Fruit fly (Drosophila melanogaster) Kc167 (cell line): ENCODE data around the gene Herp.

Source experiments
- Myc ChIP-seq: fragments of >200 bp; optimal IDR thresholded peaks from 2 replicates; lab custom pipeline; 2017; ENCODE audit warnings: missing external identifiers
- Sin3A ChIP-seq: fragments of >200 bp; optimal IDR thresholded peaks from 2 replicates; lab custom pipeline; 2018; ENCODE audit warnings: missing external identifiers
- h ChIP-seq: fragments of >200 bp; optimal IDR thresholded peaks from 3 replicates; lab custom pipeline; 2018; ENCODE audit warnings: missing external identifiers
- insv ChIP-seq: fragments of >200 bp; optimal IDR thresholded peaks from 3 replicates; lab custom pipeline; 2018; ENCODE audit warnings: missing external identifiers
- psq ChIP-seq: fragments of >200 bp; optimal IDR thresholded peaks from 2 replicates; lab custom pipeline; 2017; ENCODE audit warnings: missing external identifiers
- ttk ChIP-seq: sonication (Bioruptor generic); optimal IDR thresholded peaks from 2 replicates; lab custom pipeline; 2017; ENCODE audit warnings: missing external identifiers

Herp gene

dm6 chr2L:7771891-7772290 is 28.0 kb downstream of the Herp start:
- TF ChIP-seq Sin3A (no peak), insv (no peak), h (no peak), Myc (lab: Kevin White, UChicago) (no peak), psq (lab: Kevin White, UChicago) (no peak), ttk (lab: Kevin White, UChicago) (no peak)

DNA sequence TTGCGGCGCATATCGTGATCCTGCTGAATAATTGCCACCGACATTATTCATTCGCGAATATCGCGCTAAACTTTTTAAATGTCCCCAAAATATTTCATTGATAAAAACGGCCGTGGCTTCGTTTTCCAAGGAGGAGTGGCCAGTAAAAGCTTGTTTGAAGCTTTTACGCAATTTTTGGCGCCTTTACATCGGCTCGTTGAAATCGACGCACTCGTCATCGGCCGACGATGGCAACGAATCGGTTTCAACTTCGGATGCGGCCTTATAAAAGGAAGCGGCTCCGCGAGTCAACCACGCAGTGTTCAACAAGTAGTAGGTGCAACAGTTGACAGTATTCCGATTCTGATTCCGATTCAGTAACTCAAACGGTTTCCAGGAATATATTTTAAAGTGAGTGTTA is 32.5 kb downstream of the Herp start, which contains the start of gene CG7191:
Gene CG7191 (plus strand): TSS at position 301 of the 400 bp plus-strand sequence.
- TF ChIP-seq h (no peak), psq (lab: Kevin White, UChicago) (no peak), insv (no peak)

dm6 chr2L:7756835-7757234 is 43.0 kb downstream of the Herp start:
- TF ChIP-seq Myc (lab: Kevin White, UChicago) = no peak
- no peak for TF ChIP-seq psq (lab: Kevin White, UChicago)
- TF ChIP-seq ttk (lab: Kevin White, UChicago) = no peak
- TF ChIP-seq h = no peak
- no peak for TF ChIP-seq insv
- TF ChIP-seq Sin3A = no peak

dm6 chr2L:7754539-7754938 is 45.3 kb downstream of the Herp start:
- TF ChIP-seq Sin3A (no peak), Myc (lab: Kevin White, UChicago) (no peak), h (no peak), ttk (lab: Kevin White, UChicago) (no peak), psq (lab: Kevin White, UChicago) (no peak), insv (no peak)

- TF ChIP-seq psq (lab: Kevin White, UChicago) = no peak
- no peak for TF ChIP-seq insv
- TF ChIP-seq h = no peak
- TF ChIP-seq Myc (lab: Kevin White, UChicago) = no peak
- TF ChIP-seq ttk (lab: Kevin White, UChicago) = no peak
Measured at dm6 chr2L:7753874-7754273, 46.0 kb downstream of the Herp start, which contains the start of gene CG46025. Gene CG46025, plus strand, starts transcription at chr2L:7754174.

DNA sequence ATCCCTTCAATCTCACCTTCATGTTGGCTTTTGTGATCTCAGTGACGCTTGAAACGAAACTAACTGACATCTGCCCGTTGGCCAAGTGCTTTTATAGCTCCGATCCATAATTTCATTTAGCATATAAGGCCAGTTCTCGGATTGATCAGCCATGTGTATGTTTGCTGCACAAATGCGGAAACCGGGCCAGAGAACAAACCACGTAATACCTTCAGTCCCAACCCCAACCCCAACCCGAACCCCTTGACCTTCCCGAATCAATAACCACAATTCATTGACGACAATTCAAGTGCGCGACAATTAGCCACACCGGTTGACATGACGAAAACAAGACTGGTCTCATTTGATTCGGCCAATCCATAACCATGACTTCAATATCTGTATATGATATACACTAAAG is 46.8 kb downstream of the Herp start, which contains the start of gene CG7203:
Gene CG7203 (minus strand): TSS at position 101 of the 400 bp plus-strand sequence.
- TF ChIP-seq h = no peak
- TF ChIP-seq insv = no peak
- TF ChIP-seq Myc (lab: Kevin White, UChicago) = no peak
- no peak for TF ChIP-seq Sin3A
- TF ChIP-seq ttk (lab: Kevin White, UChicago) = no peak
- no peak for TF ChIP-seq psq (lab: Kevin White, UChicago)

- TF ChIP-seq psq (lab: Kevin White, UChicago) (no peak), h (no peak), ttk (lab: Kevin White, UChicago) (no peak), Myc (lab: Kevin White, UChicago) (no peak)
Measured at dm6 chr2L:7750631-7751161, 49.2 kb downstream of the Herp start.

- TF ChIP-seq insv (no peak), ttk (lab: Kevin White, UChicago) (no peak), psq (lab: Kevin White, UChicago) (no peak), Sin3A (no peak)
Measured at dm6 chr2L:7746975-7747374, 52.9 kb downstream of the Herp start, which contains the start of gene ATPsynGL. Gene ATPsynGL, plus strand, starts transcription at chr2L:7747275.
